Worm (Caenorhabditis elegans) whole organism, L2 larva: ENCODE data around the gene bus-17.

Experiments
- R02D3.7 ChIP-seq: fragments of 150-350 bp; optimal IDR thresholded peaks from 2 replicates; lab custom pipeline; 2014; ENCODE audit warnings: missing biosample characterization, missing genetic modification characterization
- alr-1 ChIP-seq: fragments of 150-350 bp; optimal IDR thresholded peaks from 2 replicates; lab custom pipeline; 2014; ENCODE audit warnings: missing biosample characterization, missing genetic modification characterization
- ama-1 ChIP-seq: fragments of 150-350 bp; optimal IDR thresholded peaks from 2 replicates; lab custom pipeline; 2018; ENCODE audit warnings: inconsistent platforms
- blmp-1 ChIP-seq: sonication (generic microtip); optimal IDR thresholded peaks from 2 replicates; lab custom pipeline; 2017; ENCODE audit warnings: missing genetic modification characterization, mild to moderate bottlenecking, missing compliant biosample characterization, antibody characterized with exemption, moderate library complexity; ENCODE audit not compliant: insufficient read depth
- crh-2 ChIP-seq: sonication (generic microtip); optimal IDR thresholded peaks from 2 replicates; lab custom pipeline; 2017; ENCODE audit warnings: missing biosample characterization, missing genetic modification characterization
- lin-11 ChIP-seq: fragments of 150-350 bp; sonication (generic microtip); optimal IDR thresholded peaks from 2 replicates; lab custom pipeline; 2014; ENCODE audit warnings: missing biosample characterization, missing genetic modification characterization, inconsistent platforms, mixed read lengths
- mdl-1 ChIP-seq, 2 experiments: fragments of 150-350 bp in 1 of 2; sonication (generic microtip) in 1 of 2; optimal IDR thresholded peaks; 2 replicates each; lab custom pipeline; 2017; ENCODE audit warnings: missing biosample characterization in 2 of 2, missing genetic modification characterization in 2 of 2
- nhr-21 ChIP-seq: fragments of 150-350 bp; optimal IDR thresholded peaks from 2 replicates; lab custom pipeline; 2014; ENCODE audit warnings: missing biosample characterization, missing genetic modification characterization
- nhr-77 ChIP-seq: fragments of 150-350 bp; optimal IDR thresholded peaks from 2 replicates; lab custom pipeline; 2014; ENCODE audit warnings: missing biosample characterization, missing genetic modification characterization
- skn-1 ChIP-seq: sonication (generic microtip); optimal IDR thresholded peaks from 2 replicates; lab custom pipeline; 2017; ENCODE audit warnings: missing biosample characterization, missing genetic modification characterization
- unc-39 ChIP-seq: fragments of 150-350 bp; optimal IDR thresholded peaks from 2 replicates; lab custom pipeline; 2014; ENCODE audit warnings: missing biosample characterization, missing genetic modification characterization
- unc-62 ChIP-seq: fragments of 150-350 bp; optimal IDR thresholded peaks from 2 replicates; lab custom pipeline; 2014; ENCODE audit warnings: missing biosample characterization, missing genetic modification reagents, missing genetic modification characterization
- zag-1 ChIP-seq: fragments of 150-350 bp; optimal IDR thresholded peaks from 2 replicates; lab custom pipeline; 2014; ENCODE audit warnings: missing biosample characterization, missing genetic modification characterization

- TF ChIP-seq blmp-1 (no peak), R02D3.7 (tag; lab: Kevin White, UChicago) (no peak), nhr-21 (no peak), ama-1 (lab: Kevin White, UChicago) (no peak), unc-62 (no peak), nhr-77 (tag; lab: Kevin White, UChicago) (no peak), alr-1 (tag; lab: Kevin White, UChicago) (no peak), crh-2 (tag; lab: Kevin White, UChicago) (no peak), unc-39 (tag; lab: Kevin White, UChicago) (no peak), lin-11 (tag; lab: Kevin White, UChicago) (no peak), skn-1 (tag; lab: Kevin White, UChicago) (no peak), zag-1 (tag; lab: Kevin White, UChicago) (no peak), mdl-1 (tag; optimal IDR thresholded peaks at IDR 0.05; lab: Kevin White, UChicago) (no peak)
Measured at ce11 chrX:15707913-15708312, 58.2 kb downstream of the bus-17 start, which contains the start of gene nhr-48.
